Fruit fly (Drosophila melanogaster) whole organism, embryonic: Measurements from ENCODE around the gene CG6254.

Experiments used
- CG10366 ChIP-seq: fragments of 200-800 bp; sonication (Bioruptor generic); IDR thresholded peaks from 2 replicates; pipeline ENCODE4 v1.3.6; 2022; ENCODE audit warnings: missing biosample characterization, missing genetic modification characterization
- CG11696 ChIP-seq: fragments of 200-800 bp; sonication (Bioruptor generic); IDR thresholded peaks from 2 replicates; pipeline ENCODE4 v1.3.6; 2022; ENCODE audit warnings: missing biosample characterization, missing genetic modification characterization
- CG12769 ChIP-seq: fragments of 200-800 bp; sonication (Bioruptor generic); optimal IDR thresholded peaks from 2 replicates; lab custom pipeline; 2019; ENCODE audit warnings: missing biosample characterization, mild to moderate bottlenecking, missing genetic modification characterization, moderate library complexity
- CG12942 ChIP-seq: fragments of 200-800 bp; sonication (Bioruptor generic); optimal IDR thresholded peaks from 3 replicates; lab custom pipeline; 2016; ENCODE audit warnings: missing biosample characterization, missing genetic modification characterization
- CG13123 ChIP-seq: fragments of 200-800 bp; sonication (Bioruptor generic); optimal IDR thresholded peaks from 2 replicates; lab custom pipeline; 2016; ENCODE audit warnings: missing biosample characterization, missing genetic modification characterization
- CG13624 ChIP-seq: fragments of 200-800 bp; sonication (Bioruptor generic); optimal IDR thresholded peaks from 2 replicates; lab custom pipeline; 2016; ENCODE audit warnings: missing biosample characterization, missing genetic modification characterization
- CG14860 ChIP-seq: fragments of 200-800 bp; sonication (Bioruptor generic); IDR thresholded peaks from 3 replicates; pipeline ENCODE4 v1.3.6; 2022; ENCODE audit warnings: missing biosample characterization, missing genetic modification characterization; ENCODE audit not compliant: partially characterized antibody
- CG1603 ChIP-seq: fragments of 200-800 bp; sonication (Bioruptor generic); optimal IDR thresholded peaks from 2 replicates; lab custom pipeline; 2019; ENCODE audit warnings: missing biosample characterization, mild to moderate bottlenecking, missing genetic modification characterization, moderate library complexity
- CG16863 ChIP-seq: fragments of 200-800 bp; sonication (Bioruptor generic); optimal IDR thresholded peaks from 3 replicates; lab custom pipeline; 2016; ENCODE audit warnings: missing biosample characterization, missing genetic modification characterization
- CG17328 ChIP-seq: fragments of 200-800 bp; sonication (Bioruptor generic); IDR thresholded peaks from 2 replicates; pipeline ENCODE4 v1.3.6; 2022; ENCODE audit warnings: missing biosample characterization, missing genetic modification characterization
- CG18476 ChIP-seq: fragments of 200-800 bp; sonication (Bioruptor generic); optimal IDR thresholded peaks from 2 replicates; lab custom pipeline; 2016; ENCODE audit warnings: missing biosample characterization, mild to moderate bottlenecking, missing genetic modification characterization
- CG18599 ChIP-seq: fragments of 200-800 bp; sonication (Bioruptor generic); optimal IDR thresholded peaks from 3 replicates; lab custom pipeline; 2017; ENCODE audit warnings: missing biosample characterization, missing genetic modification characterization, mild to moderate bottlenecking, moderate library complexity, missing genetic modification reagents
- CG2129 ChIP-seq: fragments of 200-800 bp; sonication (Bioruptor generic); IDR thresholded peaks from 2 replicates; pipeline ENCODE4 v1.3.6; 2022; ENCODE audit warnings: missing biosample characterization, missing genetic modification characterization; ENCODE audit not compliant: partially characterized antibody
- CG3838 ChIP-seq: fragments of 200-800 bp; sonication (Bioruptor generic); optimal IDR thresholded peaks from 3 replicates; lab custom pipeline; 2016; ENCODE audit warnings: missing biosample characterization, missing genetic modification characterization
- CG42726 ChIP-seq: fragments of 200-800 bp; sonication (Bioruptor generic); IDR thresholded peaks from 2 replicates; pipeline ENCODE4 v1.3.6; 2022; ENCODE audit warnings: missing biosample characterization, missing genetic modification characterization; ENCODE audit not compliant: partially characterized antibody
- CG4328 ChIP-seq: fragments of 200-800 bp; sonication (Bioruptor generic); optimal IDR thresholded peaks from 3 replicates; lab custom pipeline; 2017; ENCODE audit warnings: missing biosample characterization, missing genetic modification reagents, missing genetic modification characterization
- CG4404 ChIP-seq: fragments of 200-800 bp; sonication (Bioruptor generic); IDR thresholded peaks from 2 replicates; pipeline ENCODE4 v1.3.6; 2022; ENCODE audit warnings: missing biosample characterization, missing genetic modification characterization
- CG5245 ChIP-seq: fragments of 200-800 bp; sonication (Bioruptor generic); optimal IDR thresholded peaks from 3 replicates; lab custom pipeline; 2016; ENCODE audit warnings: missing biosample characterization, missing genetic modification characterization
- CG7745 ChIP-seq: fragments of 200-800 bp; sonication (Bioruptor generic); optimal IDR thresholded peaks from 2 replicates; lab custom pipeline; 2018; ENCODE audit warnings: missing biosample characterization, mild to moderate bottlenecking, missing genetic modification characterization, moderate library complexity
- CG8281 ChIP-seq: fragments of 200-800 bp; sonication (Bioruptor generic); optimal IDR thresholded peaks from 2 replicates; lab custom pipeline; 2018; ENCODE audit warnings: missing biosample characterization, mild to moderate bottlenecking, missing genetic modification characterization, moderate library complexity
- CG8388 ChIP-seq: fragments of 200-800 bp; sonication (Bioruptor generic); optimal IDR thresholded peaks from 2 replicates; lab custom pipeline; 2019; ENCODE audit warnings: missing biosample characterization, mild to moderate bottlenecking, missing genetic modification characterization, moderate library complexity
- CG8478 ChIP-seq: fragments of >200 bp; optimal IDR thresholded peaks from 2 replicates; lab custom pipeline; 2018
- Doc2 ChIP-seq: fragments of 200-800 bp; sonication (Bioruptor generic); IDR thresholded peaks from 2 replicates; pipeline ENCODE4 v1.3.6; 2022; ENCODE audit warnings: missing biosample characterization, missing genetic modification characterization
- E2f2 ChIP-seq: fragments of 200-800 bp; sonication (Bioruptor generic); IDR thresholded peaks from 2 replicates; pipeline ENCODE4 v1.3.6; 2022; ENCODE audit warnings: missing biosample characterization, missing genetic modification characterization
- Gsc ChIP-seq: fragments of 200-800 bp; sonication (Bioruptor generic); IDR thresholded peaks from 2 replicates; pipeline ENCODE4 v1.3.6; 2022; ENCODE audit warnings: missing biosample characterization, missing genetic modification characterization
- Gug ChIP-seq: fragments of 200-800 bp; sonication (Bioruptor generic); IDR thresholded peaks from 4 replicates; pipeline ENCODE4 v1.3.6; 2022; ENCODE audit warnings: missing biosample characterization, missing genetic modification characterization
- H15 ChIP-seq: fragments of 200-800 bp; sonication (Bioruptor generic); IDR thresholded peaks from 3 replicates; pipeline ENCODE4 v1.3.6; 2022; ENCODE audit warnings: missing biosample characterization, missing genetic modification characterization
- Opbp ChIP-seq: fragments of 200-800 bp; sonication (Bioruptor generic); IDR thresholded peaks from 3 replicates; pipeline ENCODE4 v1.3.6; 2022; ENCODE audit warnings: missing biosample characterization, missing genetic modification characterization; ENCODE audit not compliant: partially characterized antibody
- Scr ChIP-seq: fragments of 200-800 bp; sonication (Bioruptor generic); IDR thresholded peaks from 2 replicates; pipeline ENCODE4 v1.3.6; 2022; ENCODE audit warnings: missing biosample characterization, missing genetic modification characterization; ENCODE audit not compliant: partially characterized antibody
- Sry-β ChIP-seq: fragments of 200-800 bp; sonication (Bioruptor generic); optimal IDR thresholded peaks from 2 replicates; lab custom pipeline; 2018; ENCODE audit warnings: missing biosample characterization, mild to moderate bottlenecking, missing genetic modification characterization, moderate library complexity
- Xbp1 ChIP-seq: fragments of 200-800 bp; sonication (Bioruptor generic); optimal IDR thresholded peaks from 3 replicates; lab custom pipeline; 2016; ENCODE audit warnings: missing biosample characterization, mild to moderate bottlenecking, missing genetic modification characterization
- abd-A ChIP-seq: fragments of 200-800 bp; sonication (Bioruptor generic); optimal IDR thresholded peaks from 3 replicates; lab custom pipeline; 2019; ENCODE audit warnings: missing biosample characterization, mild to moderate bottlenecking, missing genetic modification characterization, moderate library complexity
- al ChIP-seq: fragments of 200-800 bp; sonication (Bioruptor generic); IDR thresholded peaks from 2 replicates; pipeline ENCODE4 v1.3.6; 2022; ENCODE audit warnings: missing biosample characterization, missing genetic modification characterization
- chn ChIP-seq: fragments of 200-800 bp; sonication (Bioruptor generic); optimal IDR thresholded peaks from 2 replicates; lab custom pipeline; 2016; ENCODE audit warnings: missing biosample characterization, missing genetic modification characterization
- ci ChIP-seq: fragments of 200-800 bp; sonication (Bioruptor generic); IDR thresholded peaks from 3 replicates; pipeline ENCODE4 v1.3.6; 2022; ENCODE audit warnings: missing biosample characterization, missing genetic modification characterization
- corto ChIP-seq: fragments of 200-800 bp; sonication (Bioruptor generic); optimal IDR thresholded peaks from 2 replicates; lab custom pipeline; 2016; ENCODE audit warnings: missing biosample characterization, mild to moderate bottlenecking, missing genetic modification characterization, moderate library complexity
- en ChIP-seq: fragments of 200-800 bp; sonication (Bioruptor generic); optimal IDR thresholded peaks from 2 replicates; lab custom pipeline; 2016; ENCODE audit warnings: missing biosample characterization, missing genetic modification characterization
- gce ChIP-seq: fragments of 200-800 bp; sonication (Bioruptor generic); IDR thresholded peaks from 3 replicates; pipeline ENCODE4 v1.3.6; 2022; ENCODE audit warnings: missing biosample characterization, missing genetic modification characterization
- h ChIP-seq: fragments of >200 bp; optimal IDR thresholded peaks from 2 replicates; lab custom pipeline; 2017
- lov ChIP-seq, 2 experiments: fragments of 200-800 bp in 1 of 2; fragments of >200 bp in 1 of 2; sonication (Bioruptor generic) in 1 of 2; IDR thresholded peaks in 1 of 2; optimal IDR thresholded peaks in 1 of 2; 2 replicates in 1 of 2; 3 replicates in 1 of 2; pipeline versions ENCODE4 v1.3.6 to Lab custom; 2017 to 2022; ENCODE audit warnings: missing biosample characterization in 1 of 2, missing genetic modification characterization in 1 of 2
- mam ChIP-seq: fragments of 200-800 bp; sonication (Bioruptor generic); optimal IDR thresholded peaks from 3 replicates; lab custom pipeline; 2016; ENCODE audit warnings: missing biosample characterization, missing genetic modification characterization
- nau ChIP-seq: fragments of 200-800 bp; sonication (Bioruptor generic); optimal IDR thresholded peaks from 3 replicates; lab custom pipeline; 2017; ENCODE audit warnings: missing biosample characterization, mild to moderate bottlenecking, missing genetic modification characterization, missing genetic modification reagents
- otp ChIP-seq: fragments of 200-800 bp; sonication (Bioruptor generic); IDR thresholded peaks from 3 replicates; pipeline ENCODE4, ENCODE4 v1.3.6; 2022; ENCODE audit warnings: missing biosample characterization, missing genetic modification characterization
- psq ChIP-seq: fragments of 200-800 bp; sonication (Bioruptor generic); optimal IDR thresholded peaks from 2 replicates; lab custom pipeline; 2017; ENCODE audit warnings: missing biosample characterization, missing genetic modification characterization
- shn ChIP-seq: fragments of 200-800 bp; sonication (Bioruptor generic); optimal IDR thresholded peaks from 3 replicates; lab custom pipeline; 2016; ENCODE audit warnings: missing biosample characterization, missing genetic modification characterization
- sisA ChIP-seq: fragments of 200-800 bp; sonication (Bioruptor generic); IDR thresholded peaks from 2 replicates; pipeline ENCODE4 v1.3.6; 2022; ENCODE audit warnings: missing biosample characterization, missing genetic modification characterization
- twi ChIP-seq: fragments of 200-800 bp; optimal IDR thresholded peaks from 2 replicates; lab custom pipeline; 2019; ENCODE audit warnings: missing biosample characterization, mild to moderate bottlenecking, missing genetic modification characterization, moderate library complexity
- unpg ChIP-seq: fragments of 200-800 bp; sonication (Bioruptor generic); optimal IDR thresholded peaks from 3 replicates; lab custom pipeline; 2018; ENCODE audit warnings: missing biosample characterization, mild to moderate bottlenecking, missing genetic modification characterization, moderate library complexity
- wor ChIP-seq: fragments of 200-800 bp; sonication (Bioruptor generic); IDR thresholded peaks from 2 replicates; pipeline ENCODE4 v1.3.6; 2022; ENCODE audit warnings: missing biosample characterization, missing genetic modification characterization
- zfh2 ChIP-seq: fragments of 200-800 bp; sonication (Bioruptor generic); optimal IDR thresholded peaks from 2 replicates; lab custom pipeline; 2016; ENCODE audit warnings: missing biosample characterization, missing genetic modification characterization

The CG6254 gene

dm6 chr3R:10153957-10154685 is 7.0 kb downstream of the CG6254 start (continued):
- TF ChIP-seq corto (GFP tag; lab: Kevin White, UChicago) (no peak), CG16863 (GFP tag; lab: Kevin White, UChicago) (no peak), CG13624 (GFP tag; lab: Kevin White, UChicago) (no peak), mam (no peak), Doc2 (GFP tag; lab: Robert Waterston, UW) (no peak), shn (GFP tag; lab: Kevin White, UChicago) (no peak), unpg (GFP tag; lab: Kevin White, UChicago) (no peak), CG4404 (GFP tag; lab: Robert Waterston, UW) (no peak), gce (GFP tag; lab: Robert Waterston, UW) (no peak), wor (no peak), zfh2 (no peak), CG18599 (no peak), E2f2 (GFP tag; lab: Robert Waterston, UW) (0 out of 2 replicates have a peak, but pooled peaks have one; percentile 14), CG18476 (no peak), CG2129 (no peak), CG17328 (GFP tag; lab: Robert Waterston, UW) (peak; percentile 65), CG5245 (peak; percentile 6), lov (optimal IDR thresholded peaks at IDR 0.05; lab: Kevin White, UChicago) (no peak), lov (GFP tag; IDR thresholded peaks at IDR 0.05; lab: Robert Waterston, UW) (no peak), chn (peak; percentile 17), abd-A (tag; lab: Kevin White, UChicago) (no peak), CG14860 (GFP tag; lab: Robert Waterston, UW) (no peak), CG12942 (GFP tag; lab: Kevin White, UChicago) (no peak), h (no peak), sisA (GFP tag; lab: Robert Waterston, UW) (peak; percentile 53), en (GFP tag; lab: Kevin White, UChicago) (no peak), CG8478 (lab: Kevin White, UChicago) (no peak), CG4328 (GFP tag; lab: Kevin White, UChicago) (no peak), ci (GFP tag; lab: Robert Waterston, UW) (0 out of 3 replicates have a peak, but pooled peaks have one; percentile 67), CG13123 (GFP tag; lab: Kevin White, UChicago) (no peak), Gsc (GFP tag; lab: Robert Waterston, UW) (no peak), CG3838 (no peak), CG42726 (no peak), CG10366 (GFP tag; lab: Robert Waterston, UW) (peak; percentile 60; the same call in 1 of the 2 replicates), CG8281 (tag; lab: Kevin White, UChicago) (no peak), twi (tag; lab: Kevin White, UChicago) (no peak), H15 (GFP tag; lab: Robert Waterston, UW) (0 out of 3 replicates have a peak, but pooled peaks have one; percentile 57), CG7745 (no peak), Opbp (GFP tag; lab: Robert Waterston, UW) (no peak), Xbp1 (peak; percentile 52), al (no peak), CG11696 (GFP tag; lab: Robert Waterston, UW) (no peak), CG12769 (tag; lab: Kevin White, UChicago) (peak; percentile 20), Gug (GFP tag; lab: Robert Waterston, UW) (no peak), Sry-β (no peak), Scr (GFP tag; lab: Robert Waterston, UW) (no peak), otp (GFP tag; lab: Robert Waterston, UW) (0 out of 3 replicates have a peak, but pooled peaks have one; percentile 10), CG1603 (tag; lab: Kevin White, UChicago) (peak; percentile 65), nau (no peak), CG8388 (peak; percentile 22), psq (no peak)
